Fruit fly (Drosophila melanogaster) whole organism, embryonic: ENCODE measurements around the gene CG43322.
A peak's percentile ranks its signal among the peaks of the same experiment; 100 is the strongest.

Experiments used
- Adf1 ChIP-seq: fragments of 200-800 bp; sonication (Bioruptor generic); IDR thresholded peaks from 2 replicates; pipeline ENCODE4 v1.3.6; 2022; ENCODE audit warnings: missing biosample characterization, missing genetic modification characterization
- Aef1 ChIP-seq: fragments of 200-800 bp; sonication (Bioruptor generic); IDR thresholded peaks from 3 replicates; pipeline ENCODE4 v1.3.6; 2022; ENCODE audit warnings: missing biosample characterization, missing genetic modification characterization
- Awh ChIP-seq: fragments of 200-800 bp; sonication (Bioruptor generic); IDR thresholded peaks from 2 replicates; pipeline ENCODE4, ENCODE4 v1.3.6; 2022; ENCODE audit warnings: missing biosample characterization, missing genetic modification characterization
- BtbVII ChIP-seq: fragments of 200-800 bp; sonication (Bioruptor generic); optimal IDR thresholded peaks from 3 replicates; lab custom pipeline; 2017; ENCODE audit warnings: missing biosample characterization, mild to moderate bottlenecking, missing genetic modification characterization
- CG10321 ChIP-seq: fragments of 200-800 bp; sonication (Bioruptor generic); IDR thresholded peaks from 2 replicates; pipeline ENCODE4 v1.3.6; 2022; ENCODE audit warnings: missing biosample characterization, missing genetic modification characterization
- CG10959 ChIP-seq: fragments of 200-800 bp; sonication (Bioruptor generic); IDR thresholded peaks from 2 replicates; pipeline ENCODE4 v1.3.6; 2022; ENCODE audit warnings: missing biosample characterization, missing genetic modification characterization
- CG11696 ChIP-seq: fragments of 200-800 bp; sonication (Bioruptor generic); IDR thresholded peaks from 2 replicates; pipeline ENCODE4 v1.3.6; 2022; ENCODE audit warnings: missing biosample characterization, missing genetic modification characterization
- CG12155 ChIP-seq: fragments of 200-800 bp; sonication (Bioruptor generic); optimal IDR thresholded peaks from 3 replicates; lab custom pipeline; 2016; ENCODE audit warnings: missing biosample characterization, missing genetic modification characterization
- CG12769 ChIP-seq: fragments of 200-800 bp; sonication (Bioruptor generic); optimal IDR thresholded peaks from 2 replicates; lab custom pipeline; 2019; ENCODE audit warnings: missing biosample characterization, mild to moderate bottlenecking, missing genetic modification characterization, moderate library complexity
- CG13296 ChIP-seq: fragments of 200-800 bp; sonication (Bioruptor generic); optimal IDR thresholded peaks from 3 replicates; lab custom pipeline; 2018; ENCODE audit warnings: missing biosample characterization, mild to moderate bottlenecking, missing genetic modification characterization
- CG14050 ChIP-seq: fragments of 200-800 bp; sonication (Bioruptor generic); IDR thresholded peaks from 3 replicates; pipeline ENCODE4 v1.3.6; 2022; ENCODE audit warnings: missing biosample characterization, missing genetic modification characterization
- CG14965 ChIP-seq: fragments of 200-800 bp; sonication (Bioruptor generic); optimal IDR thresholded peaks from 2 replicates; lab custom pipeline; 2016; ENCODE audit warnings: missing biosample characterization, missing genetic modification characterization, borderline replicate concordance
- CG16813 ChIP-seq: fragments of 200-800 bp; sonication (Bioruptor generic); IDR thresholded peaks from 3 replicates; pipeline ENCODE4 v1.3.6; 2022; ENCODE audit warnings: missing biosample characterization, missing genetic modification characterization; ENCODE audit not compliant: partially characterized antibody
- CG2129 ChIP-seq: fragments of 200-800 bp; sonication (Bioruptor generic); IDR thresholded peaks from 2 replicates; pipeline ENCODE4 v1.3.6; 2022; ENCODE audit warnings: missing biosample characterization, missing genetic modification characterization; ENCODE audit not compliant: partially characterized antibody
- CG3407 ChIP-seq: fragments of 200-800 bp; sonication (Bioruptor generic); optimal IDR thresholded peaks from 2 replicates; lab custom pipeline; 2018; ENCODE audit warnings: missing biosample characterization, mild to moderate bottlenecking, missing genetic modification characterization
- CG3847 ChIP-seq: fragments of 200-800 bp; sonication (Bioruptor generic); IDR thresholded peaks from 2 replicates; pipeline ENCODE4 v1.3.6; 2022; ENCODE audit warnings: missing biosample characterization, missing genetic modification characterization
- CG5245 ChIP-seq: fragments of 200-800 bp; sonication (Bioruptor generic); optimal IDR thresholded peaks from 3 replicates; lab custom pipeline; 2016; ENCODE audit warnings: missing biosample characterization, missing genetic modification characterization
- CG5953 ChIP-seq: fragments of 200-800 bp; sonication (Bioruptor generic); IDR thresholded peaks from 2 replicates; pipeline ENCODE4 v1.3.6; 2022; ENCODE audit warnings: missing biosample characterization, missing genetic modification characterization
- CG6254 ChIP-seq: fragments of 200-800 bp; sonication (Bioruptor generic); optimal IDR thresholded peaks from 3 replicates; lab custom pipeline; 2017; ENCODE audit warnings: mild to moderate bottlenecking, missing biosample characterization, missing genetic modification reagents, missing genetic modification characterization
- CG9932 ChIP-seq: fragments of 200-800 bp; sonication (Bioruptor generic); IDR thresholded peaks from 2 replicates; pipeline ENCODE4 v1.3.6; 2022; ENCODE audit warnings: missing biosample characterization, missing genetic modification characterization
- CTCF ChIP-seq: fragments of 200-800 bp; sonication (Bioruptor generic); optimal IDR thresholded peaks from 2 replicates; lab custom pipeline; 2017; ENCODE audit warnings: missing biosample characterization, mild to moderate bottlenecking, missing genetic modification characterization, moderate library complexity
- D ChIP-seq, 2 experiments: fragments of 200-800 bp in 1 of 2; fragments of >200 bp in 1 of 2; sonication (Bioruptor generic) in 1 of 2; optimal IDR thresholded peaks; 2 replicates in 1 of 2; 3 replicates in 1 of 2; lab custom pipeline; 2017; ENCODE audit warnings: mild to moderate bottlenecking in 1 of 2, missing biosample characterization in 1 of 2, missing genetic modification characterization in 1 of 2, missing genetic modification reagents in 1 of 2
- D19B ChIP-seq: fragments of 200-800 bp; sonication (Bioruptor generic); optimal IDR thresholded peaks from 2 replicates; lab custom pipeline; 2017; ENCODE audit warnings: missing biosample characterization, mild to moderate bottlenecking, missing genetic modification characterization
- Dfd ChIP-seq, 2 experiments: fragments of >200 bp; optimal IDR thresholded peaks; 2 replicates each; lab custom pipeline; 2017; ENCODE audit warnings: missing biosample characterization in 2 of 2, missing genetic modification characterization in 2 of 2
- Doc3 ChIP-seq: fragments of 200-800 bp; sonication (Bioruptor generic); IDR thresholded peaks from 3 replicates; pipeline ENCODE4 v1.3.6; 2022; ENCODE audit warnings: missing biosample characterization, missing genetic modification characterization; ENCODE audit not compliant: partially characterized antibody
- Fer2 ChIP-seq: fragments of 200-800 bp; sonication (Bioruptor generic); optimal IDR thresholded peaks from 2 replicates; lab custom pipeline; 2018; ENCODE audit warnings: missing biosample characterization, mild to moderate bottlenecking, missing genetic modification characterization, moderate library complexity
- Gsc ChIP-seq: fragments of 200-800 bp; sonication (Bioruptor generic); IDR thresholded peaks from 2 replicates; pipeline ENCODE4 v1.3.6; 2022; ENCODE audit warnings: missing biosample characterization, missing genetic modification characterization
- HLHmδ ChIP-seq: fragments of 200-800 bp; sonication (Bioruptor generic); optimal IDR thresholded peaks from 2 replicates; lab custom pipeline; 2018; ENCODE audit warnings: missing biosample characterization, mild to moderate bottlenecking, missing genetic modification characterization, moderate library complexity
- Lim3 ChIP-seq: fragments of 200-800 bp; sonication (Bioruptor generic); IDR thresholded peaks from 2 replicates; pipeline ENCODE4 v1.3.6; 2022; ENCODE audit warnings: missing biosample characterization, missing genetic modification characterization
- MTF-1 ChIP-seq: fragments of 200-800 bp; sonication (Bioruptor generic); optimal IDR thresholded peaks from 2 replicates; lab custom pipeline; 2018; ENCODE audit warnings: missing biosample characterization, mild to moderate bottlenecking, missing genetic modification characterization, borderline replicate concordance
- Oaz ChIP-seq: fragments of 200-800 bp; sonication (Bioruptor generic); IDR thresholded peaks from 2 replicates; pipeline ENCODE4 v1.3.6; 2022; ENCODE audit warnings: missing biosample characterization, missing genetic modification characterization
- Sry-β ChIP-seq: fragments of 200-800 bp; sonication (Bioruptor generic); optimal IDR thresholded peaks from 2 replicates; lab custom pipeline; 2018; ENCODE audit warnings: missing biosample characterization, mild to moderate bottlenecking, missing genetic modification characterization, moderate library complexity
- TFAM ChIP-seq: fragments of 200-800 bp; sonication (Bioruptor generic); optimal IDR thresholded peaks from 2 replicates; lab custom pipeline; 2017; ENCODE audit warnings: missing biosample characterization, missing genetic modification characterization, inconsistent platforms
- YL-1 ChIP-seq: fragments of 200-800 bp; sonication (Bioruptor generic); optimal IDR thresholded peaks from 3 replicates; lab custom pipeline; 2017; ENCODE audit warnings: missing biosample characterization, mild to moderate bottlenecking, missing genetic modification characterization
- aop ChIP-seq: fragments of 200-800 bp; sonication (Bioruptor generic); IDR thresholded peaks from 2 replicates; pipeline ENCODE4 v1.3.6; 2022; ENCODE audit warnings: missing biosample characterization, missing genetic modification characterization
- br ChIP-seq: fragments of >200 bp; optimal IDR thresholded peaks from 2 replicates; lab custom pipeline; 2017
- chn ChIP-seq: fragments of 200-800 bp; sonication (Bioruptor generic); optimal IDR thresholded peaks from 2 replicates; lab custom pipeline; 2016; ENCODE audit warnings: missing biosample characterization, missing genetic modification characterization
- fd64A ChIP-seq: fragments of 200-800 bp; sonication (Bioruptor generic); optimal IDR thresholded peaks from 3 replicates; lab custom pipeline; 2018; ENCODE audit warnings: missing biosample characterization, mild to moderate bottlenecking, missing genetic modification characterization
- gcm2 ChIP-seq: fragments of 200-800 bp; sonication (Bioruptor generic); optimal IDR thresholded peaks from 2 replicates; lab custom pipeline; 2016; ENCODE audit warnings: missing biosample characterization, missing genetic modification characterization
- ken ChIP-seq: fragments of 200-800 bp; sonication (Bioruptor generic); IDR thresholded peaks from 3 replicates; pipeline ENCODE4 v1.3.6; 2022; ENCODE audit warnings: missing biosample characterization, missing genetic modification characterization
- knrl ChIP-seq: fragments of 200-800 bp; sonication (Bioruptor generic); IDR thresholded peaks from 3 replicates; pipeline ENCODE4 v1.3.6; 2022; ENCODE audit warnings: missing biosample characterization, missing genetic modification characterization; ENCODE audit not compliant: partially characterized antibody
- lmd ChIP-seq: fragments of 200-800 bp; sonication (Bioruptor generic); IDR thresholded peaks from 2 replicates; pipeline ENCODE4 v1.3.6; 2022; ENCODE audit warnings: missing biosample characterization, missing genetic modification characterization
- oc ChIP-seq: fragments of 200-800 bp; sonication (Bioruptor generic); optimal IDR thresholded peaks from 2 replicates; lab custom pipeline; 2018; ENCODE audit warnings: missing biosample characterization, mild to moderate bottlenecking, missing genetic modification characterization, moderate library complexity
- p53 ChIP-seq: fragments of 200-800 bp; sonication (Bioruptor generic); optimal IDR thresholded peaks from 2 replicates; lab custom pipeline; 2016; ENCODE audit warnings: missing biosample characterization, missing genetic modification characterization
- pan ChIP-seq, 4 experiments: fragments of >200 bp in 3 of 4; fragments of 200-800 bp in 1 of 4; sonication (Bioruptor generic) in 1 of 4; optimal IDR thresholded peaks in 3 of 4; IDR thresholded peaks in 1 of 4; 2 replicates each; pipeline versions ENCODE4 v1.3.6 to Lab custom; 2017 to 2022; ENCODE audit warnings: missing biosample characterization in 2 of 4, missing genetic modification characterization in 2 of 4, mixed read lengths in 1 of 4
- pita ChIP-seq: fragments of 200-800 bp; sonication (Bioruptor generic); optimal IDR thresholded peaks from 2 replicates; lab custom pipeline; 2017; ENCODE audit warnings: missing biosample characterization, mild to moderate bottlenecking, missing genetic modification characterization
- sens-2 ChIP-seq: fragments of 200-800 bp; sonication (Bioruptor generic); IDR thresholded peaks from 2 replicates; pipeline ENCODE4 v1.3.6; 2022; ENCODE audit warnings: missing biosample characterization, missing genetic modification characterization
- sob ChIP-seq: fragments of 200-800 bp; sonication (Bioruptor generic); IDR thresholded peaks from 2 replicates; pipeline ENCODE4 v1.3.6; 2022; ENCODE audit warnings: missing biosample characterization, missing genetic modification characterization
- tin ChIP-seq: fragments of 200-800 bp; sonication (Bioruptor generic); optimal IDR thresholded peaks from 3 replicates; lab custom pipeline; 2016; ENCODE audit warnings: missing biosample characterization, missing genetic modification characterization
- toy ChIP-seq: fragments of 200-800 bp; sonication (Bioruptor generic); IDR thresholded peaks from 2 replicates; pipeline ENCODE4 v1.3.6; 2022; ENCODE audit warnings: missing biosample characterization, missing genetic modification characterization

CG43322 gene

DNA sequence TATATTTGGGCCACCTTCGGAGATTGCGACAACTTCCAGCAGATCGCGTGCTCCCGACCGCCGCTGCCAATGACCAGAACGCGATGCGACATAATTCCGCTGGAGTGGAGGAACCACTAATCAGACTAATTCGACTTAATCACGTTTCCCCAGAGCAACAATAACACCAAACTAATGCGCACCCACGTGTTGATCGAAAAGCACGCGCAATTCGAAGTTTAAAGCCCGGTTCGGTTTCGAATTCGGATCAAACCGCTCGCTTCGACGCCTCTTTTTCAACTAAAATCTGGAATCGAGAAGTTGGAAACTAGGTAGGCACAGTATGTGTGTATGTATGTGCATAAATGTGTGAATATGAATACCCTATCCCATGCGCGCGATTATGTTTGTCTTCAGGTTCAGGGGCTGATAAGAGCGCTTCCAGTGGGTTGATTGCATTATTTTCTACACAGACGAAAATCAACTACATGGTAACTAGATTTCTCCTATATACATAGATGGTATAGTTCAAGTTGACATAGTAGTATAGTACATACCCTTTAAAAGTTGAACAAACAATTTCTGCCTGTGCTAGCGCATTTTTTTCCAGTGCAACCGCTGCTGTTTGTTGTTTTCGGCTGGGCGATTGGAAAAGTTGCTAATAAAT lies 10.5 kb downstream of the CG43322 start, which contains the start of gene Gart (continued):
- TF ChIP-seq CG3847 (GFP tag; lab: Robert Waterston, UW) (peak; percentile 62), HLHmδ (GFP tag; lab: Kevin White, UChicago) (no peak), toy (GFP tag; lab: Robert Waterston, UW) (no peak), CG11696 (GFP tag; lab: Robert Waterston, UW) (no peak), knrl (GFP tag; lab: Robert Waterston, UW) (no peak), Oaz (GFP tag; lab: Robert Waterston, UW) (no peak), D19B (GFP tag; lab: Kevin White, UChicago) (peak; percentile 45), CG9932 (peak; percentile 69), CG3407 (peak; percentile 53), CG5953 (GFP tag; lab: Robert Waterston, UW) (peak; percentile 48; the same call in 1 of the 2 replicates), sens-2 (GFP tag; lab: Robert Waterston, UW) (no peak), Fer2 (tag; lab: Kevin White, UChicago) (no peak), Awh (GFP tag; lab: Robert Waterston, UW) (no peak), MTF-1 (no peak), fd64A (GFP tag; lab: Kevin White, UChicago) (no peak), Lim3 (GFP tag; lab: Robert Waterston, UW) (no peak), TFAM (GFP tag; lab: Kevin White, UChicago) (no peak), D (optimal IDR thresholded peaks at IDR 0.05; lab: Kevin White, UChicago) (no peak), D (GFP tag; optimal IDR thresholded peaks at IDR 0.05; lab: Kevin White, UChicago) (peak; percentile 23), BtbVII (peak; percentile 14), Dfd (GFP tag; optimal IDR thresholded peaks at IDR 0.05; lab: Kevin White, UChicago) (no peak), lmd (GFP tag; lab: Robert Waterston, UW) (no peak; the same call in none of the 2 replicates), Aef1 (peak; percentile 62; the same call in 2 of the 3 replicates), gcm2 (GFP tag; lab: Kevin White, UChicago) (no peak), YL-1 (GFP tag; lab: Kevin White, UChicago) (no peak), ken (peak; percentile 74; the same call in 2 of the 3 replicates), CG14050 (GFP tag; lab: Robert Waterston, UW) (peak; percentile 52; the same call in 1 of the 3 replicates), chn (GFP tag; lab: Kevin White, UChicago) (peak; percentile 55), Adf1 (GFP tag; lab: Robert Waterston, UW) (no peak; the same call in 1 of the 2 replicates), sob (GFP tag; lab: Robert Waterston, UW) (peak; percentile 51), CG10959 (no peak; the same call in 1 of the 2 replicates), CG14965 (GFP tag; lab: Kevin White, UChicago) (peak; percentile 17), CG5245 (GFP tag; lab: Kevin White, UChicago) (peak; percentile 58), tin (GFP tag; lab: Kevin White, UChicago) (peak; percentile 62), p53 (GFP tag; lab: Kevin White, UChicago) (no peak), CG16813 (GFP tag; lab: Robert Waterston, UW) (no peak), oc (tag; lab: Kevin White, UChicago) (peak; percentile 36), CG12769 (peak; percentile 86), CG2129 (GFP tag; lab: Robert Waterston, UW) (no peak), pita (no peak), Sry-β (GFP tag; lab: Kevin White, UChicago) (no peak), CG10321 (no peak), Gsc (GFP tag; lab: Robert Waterston, UW) (no peak), CTCF (GFP tag; lab: Kevin White, UChicago) (no peak), br (lab: Kevin White, UChicago) (no peak), CG6254 (GFP tag; lab: Kevin White, UChicago) (no peak), CG13296 (GFP tag; lab: Kevin White, UChicago) (no peak), CG12155 (GFP tag; lab: Kevin White, UChicago) (peak; percentile 60), aop (no peak), Doc3 (GFP tag; lab: Robert Waterston, UW) (no peak), pan (optimal IDR thresholded peaks at IDR 0.05; lab: Kevin White, UChicago) (no peak), pan (GFP tag; optimal IDR thresholded peaks at IDR 0.05 in 1 of 2, IDR thresholded peaks at IDR 0.05 in 1 of 2) (peak in 1 of 2 experiments; percentile 28)
